Fruit fly (Drosophila melanogaster) whole organism, embryonic: ENCODE results near the gene CG15742.

Experiments used
- Abd-B ChIP-seq: fragments of 200-800 bp; sonication (Bioruptor generic); optimal IDR thresholded peaks from 2 replicates; lab custom pipeline; 2018; ENCODE audit warnings: missing biosample characterization, mild to moderate bottlenecking, missing genetic modification characterization, moderate library complexity
- B-H1 ChIP-seq: fragments of 200-800 bp; sonication (Bioruptor generic); IDR thresholded peaks from 3 replicates; pipeline ENCODE4 v1.3.6; 2022; ENCODE audit warnings: missing biosample characterization, missing genetic modification characterization
- Blimp-1 ChIP-seq: fragments of 200-800 bp; sonication (Bioruptor generic); optimal IDR thresholded peaks from 3 replicates; lab custom pipeline; 2018; ENCODE audit warnings: missing biosample characterization, missing genetic modification characterization, mild to moderate bottlenecking, moderate library complexity, missing genetic modification reagents
- CG10274 ChIP-seq: fragments of 200-800 bp; sonication (Bioruptor generic); optimal IDR thresholded peaks from 3 replicates; lab custom pipeline; 2017; ENCODE audit warnings: missing biosample characterization, mild to moderate bottlenecking, missing genetic modification characterization
- CG10462 ChIP-seq: fragments of 200-800 bp; sonication (Bioruptor generic); optimal IDR thresholded peaks from 2 replicates; lab custom pipeline; 2016; ENCODE audit warnings: missing biosample characterization, missing genetic modification characterization
- CG11504 ChIP-seq: fragments of 200-800 bp; sonication (Bioruptor generic); optimal IDR thresholded peaks from 3 replicates; lab custom pipeline; 2019; ENCODE audit warnings: missing biosample characterization, mild to moderate bottlenecking, missing genetic modification characterization, moderate library complexity
- CG12155 ChIP-seq: fragments of 200-800 bp; sonication (Bioruptor generic); optimal IDR thresholded peaks from 3 replicates; lab custom pipeline; 2016; ENCODE audit warnings: missing biosample characterization, missing genetic modification characterization
- CG12391 ChIP-seq: fragments of 200-800 bp; sonication (Bioruptor generic); optimal IDR thresholded peaks from 3 replicates; lab custom pipeline; 2018; ENCODE audit warnings: missing biosample characterization, mild to moderate bottlenecking, missing genetic modification characterization, moderate library complexity
- CG14441 ChIP-seq: fragments of 200-800 bp; sonication (Bioruptor generic); IDR thresholded peaks from 2 replicates; pipeline ENCODE4 v1.3.6; 2022; ENCODE audit warnings: missing biosample characterization, missing genetic modification characterization
- CG15269 ChIP-seq: fragments of 200-800 bp; sonication (Bioruptor generic); optimal IDR thresholded peaks from 2 replicates; lab custom pipeline; 2018; ENCODE audit warnings: missing biosample characterization, mild to moderate bottlenecking, missing genetic modification characterization, moderate library complexity
- CG16813 ChIP-seq: fragments of 200-800 bp; sonication (Bioruptor generic); IDR thresholded peaks from 3 replicates; pipeline ENCODE4 v1.3.6; 2022; ENCODE audit warnings: missing biosample characterization, missing genetic modification characterization; ENCODE audit not compliant: partially characterized antibody
- CG17612 ChIP-seq: fragments of 200-800 bp; sonication (Bioruptor generic); IDR thresholded peaks from 2 replicates; pipeline ENCODE4 v1.3.6; 2022; ENCODE audit warnings: missing biosample characterization, missing genetic modification characterization
- CG2199 ChIP-seq: fragments of 200-800 bp; sonication (Bioruptor generic); IDR thresholded peaks from 3 replicates; pipeline ENCODE4 v1.3.6; 2022; ENCODE audit warnings: missing biosample characterization, missing genetic modification characterization
- CG6765 ChIP-seq: fragments of 200-800 bp; sonication (Bioruptor generic); optimal IDR thresholded peaks from 3 replicates; lab custom pipeline; 2017; ENCODE audit warnings: missing biosample characterization, mild to moderate bottlenecking, missing genetic modification characterization
- CG6791 ChIP-seq: fragments of 200-800 bp; sonication (Bioruptor generic); IDR thresholded peaks from 3 replicates; pipeline ENCODE4 v1.3.6; 2022; ENCODE audit warnings: missing biosample characterization, missing genetic modification characterization; ENCODE audit not compliant: partially characterized antibody
- D19B ChIP-seq: fragments of 200-800 bp; sonication (Bioruptor generic); optimal IDR thresholded peaks from 2 replicates; lab custom pipeline; 2017; ENCODE audit warnings: missing biosample characterization, mild to moderate bottlenecking, missing genetic modification characterization
- Dfd ChIP-seq, 2 experiments: fragments of >200 bp; optimal IDR thresholded peaks; 2 replicates each; lab custom pipeline; 2017; ENCODE audit warnings: missing biosample characterization in 2 of 2, missing genetic modification characterization in 2 of 2
- Doc3 ChIP-seq: fragments of 200-800 bp; sonication (Bioruptor generic); IDR thresholded peaks from 3 replicates; pipeline ENCODE4 v1.3.6; 2022; ENCODE audit warnings: missing biosample characterization, missing genetic modification characterization; ENCODE audit not compliant: partially characterized antibody
- Gsc ChIP-seq: fragments of 200-800 bp; sonication (Bioruptor generic); IDR thresholded peaks from 2 replicates; pipeline ENCODE4 v1.3.6; 2022; ENCODE audit warnings: missing biosample characterization, missing genetic modification characterization
- H2.0 ChIP-seq: fragments of 200-800 bp; sonication (Bioruptor generic); IDR thresholded peaks from 2 replicates; pipeline ENCODE4 v1.3.6; 2022; ENCODE audit warnings: missing biosample characterization, missing genetic modification characterization
- HHEX ChIP-seq: fragments of 200-800 bp; sonication (Bioruptor generic); optimal IDR thresholded peaks from 3 replicates; lab custom pipeline; 2017; ENCODE audit warnings: missing biosample characterization, mild to moderate bottlenecking, missing genetic modification characterization, missing genetic modification reagents
- Hmx ChIP-seq: fragments of 200-800 bp; sonication (Bioruptor generic); optimal IDR thresholded peaks from 2 replicates; lab custom pipeline; 2016; ENCODE audit warnings: missing biosample characterization, missing genetic modification characterization
- Hr3 ChIP-seq: fragments of 200-800 bp; sonication (Bioruptor generic); optimal IDR thresholded peaks from 3 replicates; lab custom pipeline; 2016; ENCODE audit warnings: missing biosample characterization, missing genetic modification characterization
- MTF-1 ChIP-seq: fragments of 200-800 bp; sonication (Bioruptor generic); optimal IDR thresholded peaks from 2 replicates; lab custom pipeline; 2018; ENCODE audit warnings: missing biosample characterization, mild to moderate bottlenecking, missing genetic modification characterization, borderline replicate concordance
- Med ChIP-seq: fragments of 200-800 bp; sonication (Bioruptor generic); peaks from one replicate; lab custom pipeline; 2016; ENCODE audit warnings: missing biosample characterization, missing genetic modification characterization, mild to moderate bottlenecking, inconsistent platforms, moderate library complexity
- Meics ChIP-seq: fragments of 200-800 bp; sonication (Bioruptor generic); optimal IDR thresholded peaks from 2 replicates; lab custom pipeline; 2017; ENCODE audit warnings: missing biosample characterization, mild to moderate bottlenecking, missing genetic modification characterization
- NC2α ChIP-seq: fragments of 200-800 bp; sonication (Bioruptor generic); optimal IDR thresholded peaks from 2 replicates; lab custom pipeline; 2016; ENCODE audit warnings: missing biosample characterization, missing genetic modification characterization
- PHDP ChIP-seq: fragments of 200-800 bp; sonication (Bioruptor generic); optimal IDR thresholded peaks from 3 replicates; lab custom pipeline; 2018; ENCODE audit warnings: missing biosample characterization, mild to moderate bottlenecking, missing genetic modification characterization, moderate library complexity
- Xbp1 ChIP-seq: fragments of 200-800 bp; sonication (Bioruptor generic); optimal IDR thresholded peaks from 3 replicates; lab custom pipeline; 2016; ENCODE audit warnings: missing biosample characterization, mild to moderate bottlenecking, missing genetic modification characterization
- Xrp1 ChIP-seq: fragments of 200-800 bp; sonication (Bioruptor generic); IDR thresholded peaks from 2 replicates; pipeline ENCODE4 v1.3.6; 2022; ENCODE audit warnings: missing biosample characterization, missing genetic modification characterization
- ap ChIP-seq: fragments of 200-800 bp; sonication (Bioruptor generic); IDR thresholded peaks from 2 replicates; pipeline ENCODE4 v1.3.6; 2022; ENCODE audit warnings: missing biosample characterization, missing genetic modification characterization
- bab2 ChIP-seq: fragments of 200-800 bp; sonication (Bioruptor generic); optimal IDR thresholded peaks from 2 replicates; lab custom pipeline; 2016; ENCODE audit warnings: missing biosample characterization, missing genetic modification characterization
- cg ChIP-seq: fragments of 200-800 bp; sonication (Bioruptor generic); optimal IDR thresholded peaks from 3 replicates; lab custom pipeline; 2019; ENCODE audit warnings: missing biosample characterization, mild to moderate bottlenecking, missing genetic modification characterization, moderate library complexity
- dmrt99B ChIP-seq: fragments of 200-800 bp; sonication (Bioruptor generic); optimal IDR thresholded peaks from 2 replicates; lab custom pipeline; 2018; ENCODE audit warnings: missing biosample characterization, mild to moderate bottlenecking, missing genetic modification characterization, moderate library complexity
- fd96Cb ChIP-seq: fragments of 200-800 bp; sonication (Bioruptor generic); optimal IDR thresholded peaks from 2 replicates; lab custom pipeline; 2018; ENCODE audit warnings: missing biosample characterization, mild to moderate bottlenecking, missing genetic modification characterization, moderate library complexity
- ftz-f1 ChIP-seq: fragments of 200-800 bp; sonication (Bioruptor generic); optimal IDR thresholded peaks from 2 replicates; lab custom pipeline; 2016; ENCODE audit warnings: missing biosample characterization, missing genetic modification characterization
- gem ChIP-seq: fragments of 200-800 bp; sonication (Bioruptor generic); optimal IDR thresholded peaks from 2 replicates; lab custom pipeline; 2019; ENCODE audit warnings: missing biosample characterization, mild to moderate bottlenecking, missing genetic modification characterization, moderate library complexity
- grau ChIP-seq: fragments of 200-800 bp; optimal IDR thresholded peaks from 3 replicates; lab custom pipeline; 2019; ENCODE audit warnings: missing biosample characterization, mild to moderate bottlenecking, missing genetic modification characterization, moderate library complexity
- hkb ChIP-seq, 2 experiments: fragments of 200-800 bp in 1 of 2; fragments of >200 bp in 1 of 2; sonication (Bioruptor generic) in 1 of 2; IDR thresholded peaks in 1 of 2; optimal IDR thresholded peaks in 1 of 2; 2 replicates each; pipeline versions ENCODE4 v1.3.6 to Lab custom; 2017 to 2022; ENCODE audit warnings: missing biosample characterization in 1 of 2, missing genetic modification characterization in 1 of 2
- insv ChIP-seq, 2 experiments: fragments of 200-800 bp; sonication (Bioruptor generic); optimal IDR thresholded peaks; 3 replicates each; lab custom pipeline; 2016 to 2018; ENCODE audit warnings: missing biosample characterization in 2 of 2, missing genetic modification characterization in 2 of 2
- ken ChIP-seq: fragments of 200-800 bp; sonication (Bioruptor generic); IDR thresholded peaks from 3 replicates; pipeline ENCODE4 v1.3.6; 2022; ENCODE audit warnings: missing biosample characterization, missing genetic modification characterization
- lab ChIP-seq: fragments of 200-800 bp; sonication (Bioruptor generic); optimal IDR thresholded peaks from 3 replicates; lab custom pipeline; 2017; ENCODE audit warnings: missing biosample characterization, missing genetic modification characterization, mild to moderate bottlenecking, moderate library complexity, missing genetic modification reagents
- oc ChIP-seq: fragments of 200-800 bp; sonication (Bioruptor generic); optimal IDR thresholded peaks from 2 replicates; lab custom pipeline; 2018; ENCODE audit warnings: missing biosample characterization, mild to moderate bottlenecking, missing genetic modification characterization, moderate library complexity
- scrt ChIP-seq: fragments of 200-800 bp; sonication (Bioruptor generic); optimal IDR thresholded peaks from 2 replicates; lab custom pipeline; 2018; ENCODE audit warnings: missing biosample characterization, mild to moderate bottlenecking, missing genetic modification characterization, moderate library complexity
- sisA ChIP-seq: fragments of 200-800 bp; sonication (Bioruptor generic); IDR thresholded peaks from 2 replicates; pipeline ENCODE4 v1.3.6; 2022; ENCODE audit warnings: missing biosample characterization, missing genetic modification characterization
- sob ChIP-seq: fragments of 200-800 bp; sonication (Bioruptor generic); IDR thresholded peaks from 2 replicates; pipeline ENCODE4 v1.3.6; 2022; ENCODE audit warnings: missing biosample characterization, missing genetic modification characterization
- tin ChIP-seq: fragments of 200-800 bp; sonication (Bioruptor generic); optimal IDR thresholded peaks from 3 replicates; lab custom pipeline; 2016; ENCODE audit warnings: missing biosample characterization, missing genetic modification characterization

The CG15742 gene

dm6 chrX:13277580-13278467, 19.5 kb upstream of the CG15742 start (continued):
- TF ChIP-seq cg (peak; percentile 68), CG12391 (tag; lab: Kevin White, UChicago) (peak; percentile 30), Dfd (GFP tag; optimal IDR thresholded peaks at IDR 0.05; lab: Kevin White, UChicago) (peak in 1 of 2 experiments; percentile 61), oc (tag; lab: Kevin White, UChicago) (no peak), sob (GFP tag; lab: Robert Waterston, UW) (0 out of 2 replicates have a peak, but pooled peaks have one; percentile 32), CG10462 (GFP tag; lab: Kevin White, UChicago) (no peak), Doc3 (GFP tag; lab: Robert Waterston, UW) (no peak), dmrt99B (tag; lab: Kevin White, UChicago) (peak; percentile 25), gem (tag; lab: Kevin White, UChicago) (peak; percentile 48), CG15269 (tag; lab: Kevin White, UChicago) (no peak), hkb (optimal IDR thresholded peaks at IDR 0.05; lab: Kevin White, UChicago) (no peak), hkb (GFP tag; IDR thresholded peaks at IDR 0.05; lab: Robert Waterston, UW) (0 out of 2 replicates have a peak, but pooled peaks have one; percentile 30), Abd-B (GFP tag; lab: Kevin White, UChicago) (no peak), Xrp1 (GFP tag; lab: Robert Waterston, UW) (peak; percentile 52), ap (GFP tag; lab: Robert Waterston, UW) (no peak), sisA (GFP tag; lab: Robert Waterston, UW) (peak; percentile 33; the same call in 1 of the 2 replicates), CG2199 (no peak), Hr3 (GFP tag; lab: Kevin White, UChicago) (no peak), MTF-1 (GFP tag; lab: Kevin White, UChicago) (no peak), Med (GFP tag; lab: Kevin White, UChicago) (peak; percentile 88), CG6791 (GFP tag; lab: Robert Waterston, UW) (0 out of 3 replicates have a peak, but pooled peaks have one; percentile 30), Xbp1 (GFP tag; lab: Kevin White, UChicago) (peak; percentile 8), D19B (GFP tag; lab: Kevin White, UChicago) (peak; percentile 32), ken (no peak), PHDP (peak; percentile 22), CG6765 (GFP tag; lab: Kevin White, UChicago) (no peak), CG16813 (GFP tag; lab: Robert Waterston, UW) (no peak), CG11504 (tag; lab: Kevin White, UChicago) (peak; percentile 38), tin (no peak), B-H1 (GFP tag; lab: Robert Waterston, UW) (peak; percentile 24; the same call in 1 of the 3 replicates), CG17612 (GFP tag; lab: Robert Waterston, UW) (no peak), Blimp-1 (GFP tag; lab: Kevin White, UChicago) (no peak), CG10274 (GFP tag; lab: Kevin White, UChicago) (peak; percentile 81), Meics (peak; percentile 9), CG12155 (GFP tag; lab: Kevin White, UChicago) (no peak), Hmx (GFP tag; lab: Kevin White, UChicago) (no peak), grau (peak; percentile 49), lab (GFP tag; lab: Kevin White, UChicago) (peak; percentile 39), Gsc (GFP tag; lab: Robert Waterston, UW) (no peak), insv (GFP tag; optimal IDR thresholded peaks at IDR 0.05; lab: Kevin White, UChicago) (peak in 1 of 2 experiments; percentile 25), HHEX (GFP tag; lab: Kevin White, UChicago) (no peak), scrt (peak; percentile 5), fd96Cb (tag; lab: Kevin White, UChicago) (peak; percentile 0), H2.0 (GFP tag; lab: Robert Waterston, UW) (no peak), NC2α (GFP tag; lab: Kevin White, UChicago) (no peak), ftz-f1 (GFP tag; lab: Kevin White, UChicago) (no peak), bab2 (GFP tag; lab: Kevin White, UChicago) (peak; percentile 29), CG14441 (GFP tag; lab: Robert Waterston, UW) (peak; percentile 30; the same call in 1 of the 2 replicates)
